Worm (Caenorhabditis elegans): ENCODE results near the gene oac-4.

The oac-4 gene

ce11 chrII:3862053-3862452 lies 26.2 kb upstream of the oac-4 start (continued):
- TF ChIP-seq saeg-2 (GFP tag; IDR thresholded peaks at IDR 0.05) (no peak), zfp-2 (tag; optimal IDR thresholded peaks at IDR 0.05) (no peak)

- TF ChIP-seq mxl-3 (GFP tag; optimal IDR thresholded peaks at IDR 0.05) (no peak), lsy-2 (tag; optimal IDR thresholded peaks at IDR 0.05) (no peak), ztf-11 (tag; optimal IDR thresholded peaks at IDR 0.05) (no peak), nhr-76 (tag; optimal IDR thresholded peaks at IDR 0.05) (no peak), mxl-2 (GFP tag; conservative IDR thresholded peaks at IDR 0.05) (no peak)
Measured at ce11 chrII:3860826-3861225, 25.0 kb upstream of the oac-4 start, which contains the start of gene oac-11. oac-11 (minus strand) TSS chrII:3860926.

ce11 chrII:3852654-3853053 lies 16.8 kb upstream of the oac-4 start, which contains the start of gene nhr-257:
nhr-257 (plus strand) TSS chrII:3852954.
- TF ChIP-seq zag-1 (tag; optimal IDR thresholded peaks at IDR 0.05) (no peak), ceh-44 (GFP tag; IDR thresholded peaks at IDR 0.05) (no peak), ceh-32 (tag; optimal IDR thresholded peaks at IDR 0.05; ENCODE audit: poor library complexity) (no peak), T20F7.1 (GFP tag; optimal IDR thresholded peaks at IDR 0.05) (no peak), nhr-237 (tag; optimal IDR thresholded peaks at IDR 0.05) (no peak), nhr-76 (tag; optimal IDR thresholded peaks at IDR 0.05) (no peak), D1046.2 (GFP tag; IDR thresholded peaks at IDR 0.05) (no peak), nhr-111 (GFP tag; optimal IDR thresholded peaks at IDR 0.05) (no peak), nhr-102 (tag; optimal IDR thresholded peaks at IDR 0.05) (no peak), mdl-1 (tag; optimal IDR thresholded peaks at IDR 0.05) (no peak), F49E8.2 (tag; optimal IDR thresholded peaks at IDR 0.05; ENCODE audit: borderline replicate concordance) (no peak), dmd-6 (GFP tag; IDR thresholded peaks at IDR 0.05) (no peak), Y48G9A.11 (GFP tag; IDR thresholded peaks at IDR 0.05) (no peak), ceh-82 (tag; optimal IDR thresholded peaks at IDR 0.05) (no peak)

ce11 chrII:3850655-3851054 lies 14.8 kb upstream of the oac-4 start, which contains the start of gene nhr-72:
nhr-72 (minus strand) TSS chrII:3850755.
- TF ChIP-seq spr-1 (tag; optimal IDR thresholded peaks at IDR 0.05) (no peak), mdt-29 (GFP tag; IDR thresholded peaks at IDR 0.05) (no peak), php-3 (GFP tag; IDR thresholded peaks at IDR 0.05) (no peak), F49E8.2 (tag; optimal IDR thresholded peaks at IDR 0.05; ENCODE audit: borderline replicate concordance) (no peak), egl-43 (GFP tag; IDR thresholded peaks at IDR 0.05) (no peak)

ce11 chrII:3846028-3846427 lies 10.2 kb upstream of the oac-4 start, which contains the start of gene C17A2.2:
C17A2.2 (plus strand) TSS chrII:3846328.
- no peak for TF ChIP-seq unc-39 (tag; optimal IDR thresholded peaks at IDR 0.05)
- peak in 1 of 2 experiments; percentile 69 for TF ChIP-seq unc-62 (GFP tag; optimal IDR thresholded peaks at IDR 0.05 in 1 of 2)
- no peak for TF ChIP-seq unc-62 (tag; optimal IDR thresholded peaks at IDR 0.05)

- TF ChIP-seq aha-1 (tag) (peak; percentile 78), php-3 (GFP tag; IDR thresholded peaks at IDR 0.05) (no peak)
Measured at ce11 chrII:3843305-3843704, 7.5 kb upstream of the oac-4 start, which contains the start of the genes C17A2.7 and C17A2.3. C17A2.7 (minus strand) TSS chrII:3843405. C17A2.3 (plus strand) TSS chrII:3843609.

- TF ChIP-seq aha-1 (tag) (peak; percentile 10), ZK337.2 (GFP tag; IDR thresholded peaks at IDR 0.05) (no peak), T26A8.4 (GFP tag; IDR thresholded peaks at IDR 0.05) (no peak)
Measured at ce11 chrII:3839562-3839961, 3.7 kb upstream of the oac-4 start, which contains the start of gene C17A2.4. C17A2.4 (plus strand) TSS chrII:3839862.

Measured in whole organism, L4 larva.